Fruit fly (Drosophila melanogaster) whole organism, embryonic: ENCODE data around the gene Arl5.
A peak's percentile ranks its signal among the peaks of the same experiment; 100 is the strongest.

ENCODE experiments used
- BtbVII ChIP-seq: fragments of 200-800 bp; sonication (Bioruptor generic); optimal IDR thresholded peaks from 3 replicates; lab custom pipeline; 2017; ENCODE audit warnings: missing biosample characterization, mild to moderate bottlenecking, missing genetic modification characterization
- CG10267 ChIP-seq: fragments of 200-800 bp; sonication (Bioruptor generic); optimal IDR thresholded peaks from 2 replicates; lab custom pipeline; 2018; ENCODE audit warnings: missing biosample characterization, mild to moderate bottlenecking, missing genetic modification characterization, moderate library complexity
- CG11398 ChIP-seq: fragments of 200-800 bp; sonication (Bioruptor generic); optimal IDR thresholded peaks from 2 replicates; lab custom pipeline; 2016; ENCODE audit warnings: missing biosample characterization, missing genetic modification characterization
- CG11456 ChIP-seq: fragments of 200-800 bp; sonication (Bioruptor generic); IDR thresholded peaks from 3 replicates; pipeline ENCODE4 v1.3.6; 2022; ENCODE audit warnings: missing biosample characterization, missing genetic modification characterization
- CG13123 ChIP-seq: fragments of 200-800 bp; sonication (Bioruptor generic); optimal IDR thresholded peaks from 2 replicates; lab custom pipeline; 2016; ENCODE audit warnings: missing biosample characterization, missing genetic modification characterization
- CG14965 ChIP-seq: fragments of 200-800 bp; sonication (Bioruptor generic); optimal IDR thresholded peaks from 2 replicates; lab custom pipeline; 2016; ENCODE audit warnings: missing biosample characterization, missing genetic modification characterization, borderline replicate concordance
- CG15269 ChIP-seq: fragments of 200-800 bp; sonication (Bioruptor generic); optimal IDR thresholded peaks from 2 replicates; lab custom pipeline; 2018; ENCODE audit warnings: missing biosample characterization, mild to moderate bottlenecking, missing genetic modification characterization, moderate library complexity
- CG1603 ChIP-seq: fragments of 200-800 bp; sonication (Bioruptor generic); optimal IDR thresholded peaks from 2 replicates; lab custom pipeline; 2019; ENCODE audit warnings: missing biosample characterization, mild to moderate bottlenecking, missing genetic modification characterization, moderate library complexity
- CG1792 ChIP-seq: fragments of 200-800 bp; sonication (Bioruptor generic); optimal IDR thresholded peaks from 2 replicates; lab custom pipeline; 2016; ENCODE audit warnings: missing biosample characterization, missing genetic modification characterization
- CG2120 ChIP-seq: fragments of 200-800 bp; sonication (Bioruptor generic); optimal IDR thresholded peaks from 3 replicates; lab custom pipeline; 2016; ENCODE audit warnings: missing biosample characterization, missing genetic modification characterization
- CG2199 ChIP-seq: fragments of 200-800 bp; sonication (Bioruptor generic); IDR thresholded peaks from 3 replicates; pipeline ENCODE4 v1.3.6; 2022; ENCODE audit warnings: missing biosample characterization, missing genetic modification characterization
- CG3163 ChIP-seq: fragments of 200-800 bp; sonication (Bioruptor generic); optimal IDR thresholded peaks from 3 replicates; lab custom pipeline; 2016; ENCODE audit warnings: missing biosample characterization, missing genetic modification characterization
- CG32767 ChIP-seq: fragments of 200-800 bp; sonication (Bioruptor generic); IDR thresholded peaks from 2 replicates; pipeline ENCODE4 v1.3.6; 2022; ENCODE audit warnings: missing biosample characterization, missing genetic modification characterization
- CG4360 ChIP-seq: fragments of 200-800 bp; sonication (Bioruptor generic); IDR thresholded peaks from 2 replicates; pipeline ENCODE4 v1.3.6; 2022; ENCODE audit warnings: missing biosample characterization, missing genetic modification characterization
- CG4820 ChIP-seq: fragments of 200-800 bp; sonication (Bioruptor generic); optimal IDR thresholded peaks from 3 replicates; lab custom pipeline; 2016; ENCODE audit warnings: missing biosample characterization, missing genetic modification characterization
- CG6689 ChIP-seq: fragments of 200-800 bp; sonication (Bioruptor generic); IDR thresholded peaks from 2 replicates; pipeline ENCODE4 v1.3.6; 2022; ENCODE audit warnings: missing biosample characterization, missing genetic modification characterization
- CG6813 ChIP-seq: fragments of 200-800 bp; sonication (Bioruptor generic); optimal IDR thresholded peaks from 2 replicates; lab custom pipeline; 2017; ENCODE audit warnings: missing biosample characterization, missing genetic modification characterization, mild to moderate bottlenecking, moderate library complexity, missing genetic modification reagents
- CG8281 ChIP-seq: fragments of 200-800 bp; sonication (Bioruptor generic); optimal IDR thresholded peaks from 2 replicates; lab custom pipeline; 2018; ENCODE audit warnings: missing biosample characterization, mild to moderate bottlenecking, missing genetic modification characterization, moderate library complexity
- CG9437 ChIP-seq: fragments of 200-800 bp; sonication (Bioruptor generic); optimal IDR thresholded peaks from 2 replicates; lab custom pipeline; 2018; ENCODE audit warnings: missing biosample characterization, mild to moderate bottlenecking, missing genetic modification characterization
- CG9727 ChIP-seq: fragments of 200-800 bp; sonication (Bioruptor generic); optimal IDR thresholded peaks from 3 replicates; lab custom pipeline; 2017; ENCODE audit warnings: missing biosample characterization, mild to moderate bottlenecking, missing genetic modification characterization
- CHES-1-like ChIP-seq: fragments of 200-800 bp; sonication (Bioruptor generic); optimal IDR thresholded peaks from 2 replicates; lab custom pipeline; 2016; ENCODE audit warnings: missing biosample characterization, missing genetic modification characterization
- Elba2 ChIP-seq: fragments of 200-800 bp; sonication (Bioruptor generic); optimal IDR thresholded peaks from 3 replicates; lab custom pipeline; 2016; ENCODE audit warnings: missing biosample characterization, missing genetic modification characterization
- Ets97D ChIP-seq: fragments of 200-800 bp; sonication (Bioruptor generic); optimal IDR thresholded peaks from 3 replicates; lab custom pipeline; 2016; ENCODE audit warnings: missing biosample characterization, missing genetic modification characterization
- HLH4C ChIP-seq: fragments of 200-800 bp; sonication (Bioruptor generic); IDR thresholded peaks from 3 replicates; pipeline ENCODE4 v1.3.6; 2022; ENCODE audit warnings: missing biosample characterization, missing genetic modification characterization; ENCODE audit not compliant: partially characterized antibody
- Hr78 ChIP-seq, 2 experiments: fragments of 200-800 bp in 1 of 2; fragments of >200 bp in 1 of 2; sonication (Bioruptor generic) in 1 of 2; optimal IDR thresholded peaks; 2 replicates each; lab custom pipeline; 2017 to 2019; ENCODE audit warnings: missing biosample characterization in 2 of 2, missing genetic modification characterization in 2 of 2, mild to moderate bottlenecking in 1 of 2, moderate library complexity in 1 of 2
- Hsf ChIP-seq: fragments of 200-800 bp; sonication (Bioruptor generic); optimal IDR thresholded peaks from 3 replicates; lab custom pipeline; 2016; ENCODE audit warnings: missing biosample characterization, missing genetic modification characterization
- Mrtf ChIP-seq: fragments of 200-800 bp; sonication (Bioruptor generic); IDR thresholded peaks from 3 replicates; pipeline ENCODE4 v1.3.6; 2022; ENCODE audit warnings: missing biosample characterization, missing genetic modification characterization
- Oaz ChIP-seq: fragments of 200-800 bp; sonication (Bioruptor generic); IDR thresholded peaks from 2 replicates; pipeline ENCODE4 v1.3.6; 2022; ENCODE audit warnings: missing biosample characterization, missing genetic modification characterization
- bcd ChIP-seq: fragments of 200-800 bp; sonication (Bioruptor generic); optimal IDR thresholded peaks from 2 replicates; lab custom pipeline; 2017; ENCODE audit warnings: missing biosample characterization, mild to moderate bottlenecking, missing genetic modification characterization
- corto ChIP-seq: fragments of 200-800 bp; sonication (Bioruptor generic); optimal IDR thresholded peaks from 2 replicates; lab custom pipeline; 2016; ENCODE audit warnings: missing biosample characterization, mild to moderate bottlenecking, missing genetic modification characterization, moderate library complexity
- dan ChIP-seq: fragments of 200-800 bp; sonication (Bioruptor generic); IDR thresholded peaks from 2 replicates; pipeline ENCODE4 v1.3.6; 2022; ENCODE audit warnings: missing biosample characterization, missing genetic modification characterization
- dmrt11E ChIP-seq: fragments of 200-800 bp; sonication (Bioruptor generic); optimal IDR thresholded peaks from 3 replicates; lab custom pipeline; 2018; ENCODE audit warnings: missing biosample characterization, mild to moderate bottlenecking, missing genetic modification characterization, moderate library complexity
- ems ChIP-seq: fragments of 200-800 bp; sonication (Bioruptor generic); optimal IDR thresholded peaks from 3 replicates; lab custom pipeline; 2016; ENCODE audit warnings: missing biosample characterization, missing genetic modification characterization
- eve ChIP-seq, 2 experiments: fragments of >200 bp; optimal IDR thresholded peaks; 2 replicates each; lab custom pipeline; 2017; ENCODE audit warnings: missing biosample characterization in 2 of 2, missing genetic modification characterization in 2 of 2
- gce ChIP-seq: fragments of 200-800 bp; sonication (Bioruptor generic); IDR thresholded peaks from 3 replicates; pipeline ENCODE4 v1.3.6; 2022; ENCODE audit warnings: missing biosample characterization, missing genetic modification characterization
- grn ChIP-seq: fragments of 200-800 bp; sonication (Bioruptor generic); optimal IDR thresholded peaks from 3 replicates; lab custom pipeline; 2017; ENCODE audit warnings: missing biosample characterization, missing genetic modification characterization
- hbn ChIP-seq: fragments of 200-800 bp; sonication (Bioruptor generic); IDR thresholded peaks from 2 replicates; pipeline ENCODE4 v1.3.6; 2022; ENCODE audit warnings: missing biosample characterization, missing genetic modification characterization; ENCODE audit not compliant: partially characterized antibody
- kah ChIP-seq: fragments of 200-800 bp; sonication (Bioruptor generic); optimal IDR thresholded peaks from 2 replicates; lab custom pipeline; 2018; ENCODE audit warnings: missing biosample characterization, mild to moderate bottlenecking, missing genetic modification characterization
- nerfin-2 ChIP-seq: fragments of 200-800 bp; sonication (Bioruptor generic); IDR thresholded peaks from 2 replicates; pipeline ENCODE4 v1.3.6; 2022; ENCODE audit warnings: missing biosample characterization, missing genetic modification characterization; ENCODE audit not compliant: partially characterized antibody
- peb ChIP-seq: fragments of 200-800 bp; sonication (Bioruptor generic); IDR thresholded peaks from 2 replicates; pipeline ENCODE4 v1.3.6; 2022; ENCODE audit warnings: missing biosample characterization, missing genetic modification characterization
- pho ChIP-seq: fragments of 200-800 bp; sonication (Bioruptor generic); optimal IDR thresholded peaks from 2 replicates; lab custom pipeline; 2016; ENCODE audit warnings: missing biosample characterization, missing genetic modification characterization
- pzg ChIP-seq: fragments of 200-800 bp; sonication (Bioruptor generic); optimal IDR thresholded peaks from 3 replicates; lab custom pipeline; 2018; ENCODE audit warnings: missing biosample characterization, mild to moderate bottlenecking, missing genetic modification characterization, moderate library complexity
- ranshi ChIP-seq: fragments of 200-800 bp; sonication (Bioruptor generic); IDR thresholded peaks from 2 replicates; pipeline ENCODE4 v1.3.6; 2022; ENCODE audit warnings: missing biosample characterization, missing genetic modification characterization
- run ChIP-seq: fragments of 200-800 bp; sonication (Bioruptor generic); optimal IDR thresholded peaks from 3 replicates; lab custom pipeline; 2018; ENCODE audit warnings: missing biosample characterization, mild to moderate bottlenecking, missing genetic modification characterization
- scrt ChIP-seq: fragments of 200-800 bp; sonication (Bioruptor generic); optimal IDR thresholded peaks from 2 replicates; lab custom pipeline; 2018; ENCODE audit warnings: missing biosample characterization, mild to moderate bottlenecking, missing genetic modification characterization, moderate library complexity
- sd ChIP-seq: fragments of 200-800 bp; sonication (Bioruptor generic); optimal IDR thresholded peaks from 3 replicates; lab custom pipeline; 2018; ENCODE audit warnings: missing biosample characterization, mild to moderate bottlenecking, missing genetic modification characterization, moderate library complexity
- slou ChIP-seq: fragments of 200-800 bp; sonication (Bioruptor generic); optimal IDR thresholded peaks from 3 replicates; lab custom pipeline; 2016; ENCODE audit warnings: missing biosample characterization, missing genetic modification characterization
- so ChIP-seq: fragments of 200-800 bp; sonication (Bioruptor generic); IDR thresholded peaks from 3 replicates; pipeline ENCODE4 v1.3.6; 2022; ENCODE audit warnings: missing biosample characterization, missing genetic modification characterization
- tgo ChIP-seq: fragments of 200-800 bp; sonication (Bioruptor generic); IDR thresholded peaks from 3 replicates; pipeline ENCODE4 v1.3.6; 2022; ENCODE audit warnings: missing biosample characterization, missing genetic modification characterization
- ttk ChIP-seq: fragments of 200-800 bp; sonication (Bioruptor generic); IDR thresholded peaks from 2 replicates; pipeline ENCODE4 v2.1.2; 2022; ENCODE audit warnings: missing biosample characterization, missing genetic modification characterization
- unpg ChIP-seq: fragments of 200-800 bp; sonication (Bioruptor generic); optimal IDR thresholded peaks from 3 replicates; lab custom pipeline; 2018; ENCODE audit warnings: missing biosample characterization, mild to moderate bottlenecking, missing genetic modification characterization, moderate library complexity
- wek ChIP-seq: fragments of 200-800 bp; sonication (Bioruptor generic); optimal IDR thresholded peaks from 3 replicates; lab custom pipeline; 2018; ENCODE audit warnings: missing biosample characterization, mild to moderate bottlenecking, missing genetic modification characterization, moderate library complexity

Gene Arl5

DNA sequence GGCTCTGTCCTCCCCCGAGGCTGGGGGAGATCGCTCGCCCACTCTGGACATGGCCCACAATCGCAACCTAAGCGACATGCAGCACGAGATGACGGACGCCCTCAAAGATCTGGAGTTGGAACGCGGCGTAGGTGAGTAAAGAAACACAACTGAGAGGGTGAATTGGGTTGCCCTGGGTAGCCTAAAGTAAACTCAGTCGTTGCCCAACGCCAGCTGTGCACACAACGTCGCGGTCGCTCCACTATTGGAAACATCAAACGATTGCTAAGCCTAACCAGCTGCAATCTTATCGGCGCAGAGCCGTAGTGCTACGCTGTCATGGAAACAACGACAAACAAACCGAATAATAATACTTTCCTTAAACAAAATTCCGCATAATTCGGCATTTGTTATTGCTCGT, 47.7 kb upstream of the Arl5 start (continued):
- peak; percentile 73 for TF ChIP-seq wek (GFP tag; lab: Kevin White, UChicago)
- no peak for TF ChIP-seq CG14965 (GFP tag; lab: Kevin White, UChicago)
- TF ChIP-seq peb (GFP tag; lab: Robert Waterston, UW), result no peak
- TF ChIP-seq CG10267, result no peak
- TF ChIP-seq CG8281 (tag; lab: Kevin White, UChicago), result peak; percentile 24
- TF ChIP-seq CG32767 (GFP tag; lab: Robert Waterston, UW), result no peak
- no peak for TF ChIP-seq CG1792 (GFP tag; lab: Kevin White, UChicago)
- no peak for TF ChIP-seq CHES-1-like
- no peak for TF ChIP-seq CG11398 (GFP tag; lab: Kevin White, UChicago)
- no peak for TF ChIP-seq nerfin-2 (GFP tag; lab: Robert Waterston, UW)
- TF ChIP-seq dmrt11E (tag; lab: Kevin White, UChicago), result no peak
- TF ChIP-seq slou, result no peak
- TF ChIP-seq corto, result no peak
- TF ChIP-seq run (tag; lab: Kevin White, UChicago), result no peak
- TF ChIP-seq BtbVII (GFP tag; lab: Kevin White, UChicago), result no peak
- TF ChIP-seq tgo, result no peak
- TF ChIP-seq kah (GFP tag; lab: Kevin White, UChicago), result no peak
- no peak for TF ChIP-seq CG13123 (GFP tag; lab: Kevin White, UChicago)
- no peak for TF ChIP-seq Oaz (GFP tag; lab: Robert Waterston, UW)
- no peak for TF ChIP-seq ttk (GFP tag; lab: Robert Waterston, UW)
- no peak for TF ChIP-seq grn (GFP tag; lab: Kevin White, UChicago)
- TF ChIP-seq CG6689 (GFP tag; lab: Robert Waterston, UW), result no peak
- no peak for TF ChIP-seq scrt (GFP tag; lab: Kevin White, UChicago)
- TF ChIP-seq CG1603 (tag; lab: Kevin White, UChicago), result no peak
- peak; percentile 18 for TF ChIP-seq pho (GFP tag; lab: Kevin White, UChicago)
- no peak for TF ChIP-seq CG15269 (tag; lab: Kevin White, UChicago)
- TF ChIP-seq ems, result no peak
- TF ChIP-seq HLH4C, result no peak
- TF ChIP-seq Elba2 (GFP tag; lab: Kevin White, UChicago), result no peak
- no peak for TF ChIP-seq dan (GFP tag; lab: Robert Waterston, UW)
- TF ChIP-seq Mrtf (GFP tag; lab: Robert Waterston, UW), result no peak
- no peak for TF ChIP-seq CG3163
- TF ChIP-seq pzg (GFP tag; lab: Kevin White, UChicago), result no peak
- TF ChIP-seq CG9727, result peak; percentile 12
- TF ChIP-seq hbn (GFP tag; lab: Robert Waterston, UW), result no peak
- TF ChIP-seq CG9437, result no peak
- TF ChIP-seq Ets97D, result no peak
- TF ChIP-seq bcd (GFP tag; lab: Kevin White, UChicago), result peak; percentile 20
- no peak for TF ChIP-seq CG11456 (GFP tag; lab: Robert Waterston, UW)
- no peak for TF ChIP-seq Hsf (GFP tag; lab: Kevin White, UChicago)
- TF ChIP-seq CG4820 (GFP tag; lab: Kevin White, UChicago), result no peak
- no peak for TF ChIP-seq eve (GFP tag; optimal IDR thresholded peaks at IDR 0.05; lab: Kevin White, UChicago)
- no peak for TF ChIP-seq CG2120 (GFP tag; lab: Kevin White, UChicago)
- no peak for TF ChIP-seq sd (tag; lab: Kevin White, UChicago)
- TF ChIP-seq CG4360, result no peak
- peak; percentile 79; the same call in 2 of the 3 replicates for TF ChIP-seq gce
- no peak for TF ChIP-seq ranshi
- TF ChIP-seq unpg (GFP tag; lab: Kevin White, UChicago), result no peak
- peak; percentile 49; the same call in 1 of the 3 replicates for TF ChIP-seq so (GFP tag; lab: Robert Waterston, UW)
- no peak for TF ChIP-seq Hr78 (GFP tag; optimal IDR thresholded peaks at IDR 0.05; lab: Kevin White, UChicago)
- TF ChIP-seq CG6813 (GFP tag; lab: Kevin White, UChicago), result peak; percentile 70
- TF ChIP-seq CG2199, result no peak
